Fruit fly (Drosophila melanogaster) whole organism, wandering third instar larva: ENCODE data around the gene CG7600.

ENCODE experiments used
- Abd-B ChIP-seq: fragments of >200 bp; optimal IDR thresholded peaks from 2 replicates; lab custom pipeline; 2017; ENCODE audit warnings: missing biosample characterization, missing genetic modification characterization
- CG9705 ChIP-seq: fragments of 200-800 bp; sonication (Bioruptor generic); optimal IDR thresholded peaks from 2 replicates; lab custom pipeline; 2018; ENCODE audit warnings: missing biosample characterization, mild to moderate bottlenecking, missing genetic modification characterization
- CrebA ChIP-seq: fragments of 200-800 bp; sonication (Bioruptor generic); optimal IDR thresholded peaks from 2 replicates; lab custom pipeline; 2016; ENCODE audit warnings: missing biosample characterization, mild to moderate bottlenecking, missing genetic modification characterization, borderline replicate concordance
- Dfd ChIP-seq: fragments of >200 bp; optimal IDR thresholded peaks from 2 replicates; lab custom pipeline; 2017; ENCODE audit warnings: missing biosample characterization, missing genetic modification characterization
- Dif ChIP-seq: fragments of 200-275, 200-300 bp; sonication (Bioruptor generic); optimal IDR thresholded peaks from 2 replicates; lab custom pipeline; 2018; ENCODE audit warnings: missing biosample characterization, missing genetic modification characterization; ENCODE audit not compliant: partially characterized antibody
- GATAd ChIP-seq: sonication (Bioruptor generic); optimal IDR thresholded peaks from 2 replicates; lab custom pipeline; 2016; ENCODE audit warnings: missing biosample characterization, missing genetic modification characterization
- HLH106 ChIP-seq: fragments of 200-800 bp; optimal IDR thresholded peaks from 3 replicates; lab custom pipeline; 2019; ENCODE audit warnings: missing biosample characterization, mild to moderate bottlenecking, missing genetic modification characterization, moderate library complexity
- Hnf4 ChIP-seq: fragments of 200-800 bp; sonication (Bioruptor generic); optimal IDR thresholded peaks from 2 replicates; lab custom pipeline; 2016; ENCODE audit warnings: missing biosample characterization, mild to moderate bottlenecking, missing genetic modification characterization
- Hr83 ChIP-seq: fragments of 200-300 bp; sonication (Bioruptor generic); optimal IDR thresholded peaks from 2 replicates; lab custom pipeline; 2016; ENCODE audit warnings: missing biosample characterization, mild to moderate bottlenecking, missing genetic modification characterization, moderate library complexity; ENCODE audit not compliant: poor library complexity, severe bottlenecking
- Jra ChIP-seq: sonication (Bioruptor generic); optimal IDR thresholded peaks from 2 replicates; lab custom pipeline; 2016; ENCODE audit warnings: missing biosample characterization, missing genetic modification characterization
- Mio ChIP-seq: sonication (Bioruptor generic); optimal IDR thresholded peaks from 2 replicates; lab custom pipeline; 2016; ENCODE audit warnings: missing biosample characterization, missing genetic modification characterization
- Myc ChIP-seq: fragments of >200 bp; optimal IDR thresholded peaks from 2 replicates; lab custom pipeline; 2017
- N ChIP-seq: fragments of >200 bp; optimal IDR thresholded peaks from 2 replicates; lab custom pipeline; 2018; ENCODE audit warnings: missing biosample characterization, missing external identifiers, missing genetic modification characterization
- OdsH ChIP-seq: fragments of 200-800 bp; sonication (Bioruptor generic); optimal IDR thresholded peaks from 2 replicates; lab custom pipeline; 2016; ENCODE audit warnings: missing biosample characterization, mild to moderate bottlenecking, missing genetic modification characterization
- Rel ChIP-seq, 2 experiments: fragments of 200-800 bp; sonication (Bioruptor generic) in 1 of 2; optimal IDR thresholded peaks; 2 replicates in 1 of 2; 3 replicates in 1 of 2; lab custom pipeline; 2016 to 2019; ENCODE audit warnings: mild to moderate bottlenecking in 2 of 2, missing biosample characterization in 2 of 2, missing genetic modification characterization in 2 of 2, moderate library complexity in 1 of 2
- Sp1 ChIP-seq: fragments of 200-800 bp; sonication (Bioruptor generic); optimal IDR thresholded peaks from 3 replicates; lab custom pipeline; 2019; ENCODE audit warnings: missing biosample characterization, mild to moderate bottlenecking, missing genetic modification characterization, moderate library complexity
- Vsx2 ChIP-seq: fragments of 200-300, 225-300 bp; sonication (Bioruptor generic); optimal IDR thresholded peaks from 2 replicates; lab custom pipeline; 2018; ENCODE audit warnings: missing biosample characterization, missing genetic modification characterization; ENCODE audit not compliant: partially characterized antibody
- br ChIP-seq: fragments of 200-800 bp; sonication (Bioruptor generic); optimal IDR thresholded peaks from 2 replicates; lab custom pipeline; 2016; ENCODE audit warnings: missing biosample characterization, missing genetic modification characterization
- brk ChIP-seq: fragments of 200-800 bp; sonication (Bioruptor generic); optimal IDR thresholded peaks from 2 replicates; lab custom pipeline; 2016; ENCODE audit warnings: missing biosample characterization, mild to moderate bottlenecking, missing genetic modification characterization
- dl ChIP-seq, 2 experiments: fragments of 175-275, 200-275 bp in 1 of 2; fragments of 200-275 bp in 1 of 2; sonication (Bioruptor generic); optimal IDR thresholded peaks; lab custom pipeline; 2018; ENCODE audit warnings: mild to moderate bottlenecking in 2 of 2, missing biosample characterization in 2 of 2, missing genetic modification characterization in 2 of 2, moderate library complexity in 2 of 2; ENCODE audit not compliant: partially characterized antibody in 2 of 2, insufficient read depth in 1 of 2
- dmrt93B ChIP-seq: fragments of 200-800 bp; sonication (Bioruptor generic); optimal IDR thresholded peaks from 2 replicates; lab custom pipeline; 2018; ENCODE audit warnings: missing biosample characterization, mild to moderate bottlenecking, missing genetic modification characterization
- dsf ChIP-seq: sonication (Bioruptor generic); optimal IDR thresholded peaks from 2 replicates; lab custom pipeline; 2016; ENCODE audit warnings: missing biosample characterization, missing genetic modification characterization, borderline replicate concordance
- ey ChIP-seq: fragments of 200-800 bp; sonication (Bioruptor generic); optimal IDR thresholded peaks from 2 replicates; lab custom pipeline; 2016; ENCODE audit warnings: missing biosample characterization, missing genetic modification characterization
- foxo ChIP-seq, 2 experiments: fragments of 200-800 bp; sonication (Bioruptor generic); optimal IDR thresholded peaks; 2 replicates in 1 of 2; 3 replicates in 1 of 2; lab custom pipeline; 2016 to 2017; ENCODE audit warnings: missing biosample characterization in 2 of 2, missing genetic modification characterization in 2 of 2
- fru ChIP-seq: fragments of 200-800 bp; sonication (Bioruptor generic); optimal IDR thresholded peaks from 3 replicates; lab custom pipeline; 2016; ENCODE audit warnings: missing biosample characterization, mild to moderate bottlenecking, missing genetic modification characterization
- h ChIP-seq: fragments of 200-800 bp; sonication (Bioruptor generic); optimal IDR thresholded peaks from 3 replicates; lab custom pipeline; 2016; ENCODE audit warnings: missing biosample characterization, mild to moderate bottlenecking, missing genetic modification characterization
- jim ChIP-seq: fragments of 175-275, 200-325 bp; sonication (Bioruptor generic); optimal IDR thresholded peaks from 2 replicates; lab custom pipeline; 2016; ENCODE audit warnings: missing biosample characterization, mild to moderate bottlenecking, missing genetic modification characterization
- pan ChIP-seq: fragments of >200 bp; optimal IDR thresholded peaks from 2 replicates; lab custom pipeline; 2017
- psq ChIP-seq: fragments of 200-800 bp; sonication (Bioruptor generic); optimal IDR thresholded peaks from 3 replicates; lab custom pipeline; 2017; ENCODE audit warnings: missing biosample characterization, mild to moderate bottlenecking, missing genetic modification characterization, moderate library complexity
- sage ChIP-seq: fragments of 200-800 bp; sonication (Bioruptor generic); optimal IDR thresholded peaks from 2 replicates; lab custom pipeline; 2016; ENCODE audit warnings: missing biosample characterization, mild to moderate bottlenecking, missing genetic modification characterization
- sv ChIP-seq: fragments of 200-800 bp; sonication (Bioruptor generic); optimal IDR thresholded peaks from 3 replicates; lab custom pipeline; 2016; ENCODE audit warnings: missing biosample characterization, missing genetic modification characterization
- tai ChIP-seq: sonication (Bioruptor generic); optimal IDR thresholded peaks from 2 replicates; lab custom pipeline; 2016; ENCODE audit warnings: missing biosample characterization, missing genetic modification characterization
- usp ChIP-seq: fragments of >200 bp; optimal IDR thresholded peaks from 2 replicates; lab custom pipeline; 2017; ENCODE audit warnings: missing biosample characterization, missing genetic modification characterization
- woc ChIP-seq: sonication (Bioruptor generic); optimal IDR thresholded peaks from 2 replicates; lab custom pipeline; 2016; ENCODE audit warnings: missing biosample characterization, mild to moderate bottlenecking, missing genetic modification characterization

The CG7600 gene

DNA sequence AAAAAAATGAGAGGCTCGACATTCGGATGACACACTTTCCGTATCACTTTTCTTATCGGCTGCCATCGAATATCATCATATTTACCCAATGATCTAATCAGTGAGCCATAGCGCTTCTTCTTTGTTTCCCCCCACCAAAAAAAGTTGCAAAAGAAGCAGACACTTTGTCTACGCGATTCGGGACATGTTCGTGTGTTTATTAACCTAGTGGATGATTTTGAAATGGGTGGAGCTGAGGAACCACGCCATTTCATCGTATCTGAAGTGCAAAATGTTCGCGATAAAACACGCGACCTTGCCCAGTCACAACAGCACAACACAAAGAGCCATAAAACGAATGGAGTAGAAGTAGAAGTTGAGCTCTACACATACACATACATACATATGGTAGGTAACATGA lies 31.4 kb downstream of the CG7600 start:
- peak; percentile 56 for TF ChIP-seq h
- TF ChIP-seq br (GFP tag; lab: Kevin White, UChicago) = peak; percentile 65
- TF ChIP-seq sv (GFP tag; lab: Kevin White, UChicago) = no peak
- TF ChIP-seq Rel (GFP tag; optimal IDR thresholded peaks at IDR 0.05; lab: Kevin White, UChicago) = no peak
- TF ChIP-seq Rel (tag; optimal IDR thresholded peaks at IDR 0.05; lab: Kevin White, UChicago) = peak; percentile 39

DNA sequence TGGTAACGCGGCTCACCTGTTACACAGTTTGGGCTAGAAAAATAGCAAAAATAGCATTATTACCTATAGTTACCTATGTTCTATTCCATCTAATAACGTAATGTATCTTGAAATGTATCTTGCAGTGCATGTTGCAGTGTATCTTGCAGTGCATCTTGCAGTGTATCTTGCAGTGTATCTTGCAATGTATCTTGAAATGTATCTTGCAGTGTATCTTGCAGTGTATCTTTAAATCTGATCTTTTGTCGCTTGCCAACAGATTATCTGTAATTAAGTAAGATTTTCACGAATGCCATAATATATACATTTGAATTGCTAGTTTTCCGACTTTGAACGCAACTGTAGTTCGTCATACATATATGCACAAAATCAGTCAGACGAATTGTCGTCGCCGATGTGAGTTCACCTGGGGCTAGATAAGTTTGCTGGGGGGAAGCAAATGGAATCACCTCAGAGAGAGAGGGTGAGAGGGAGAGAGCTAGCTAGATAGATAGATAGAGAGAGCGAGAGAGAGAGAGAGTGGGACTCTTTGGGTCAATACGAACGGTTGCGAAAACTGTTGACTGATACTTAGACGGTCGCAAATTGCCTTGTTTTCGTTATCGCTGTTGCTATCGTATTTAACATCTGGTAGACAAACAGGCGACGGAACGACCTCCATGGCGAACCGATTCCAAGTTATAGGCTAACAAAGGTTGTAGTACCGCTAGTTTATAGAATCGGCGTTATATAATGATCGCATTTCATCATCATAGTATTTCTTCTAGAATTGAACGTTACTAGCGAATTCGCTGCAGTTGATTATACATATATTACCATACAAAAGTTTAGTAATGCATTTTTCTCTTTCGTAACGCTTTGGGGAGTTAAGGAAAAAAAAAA lies 32.1 kb downstream of the CG7600 start:
- peak in 1 of 2 experiments; percentile 10 for TF ChIP-seq foxo (GFP tag; optimal IDR thresholded peaks at IDR 0.05; lab: Kevin White, UChicago)
- peak; percentile 20 for TF ChIP-seq Vsx2 (GFP tag; lab: Kevin White, UChicago)
- TF ChIP-seq Myc (lab: Kevin White, UChicago) = no peak
- TF ChIP-seq woc (GFP tag; lab: Kevin White, UChicago) = no peak
- peak; percentile 33 for TF ChIP-seq Dif
- no peak for TF ChIP-seq N
- TF ChIP-seq brk (GFP tag; lab: Kevin White, UChicago) = no peak
- no peak for TF ChIP-seq sage
- peak in 1 of 2 experiments; percentile 33 for TF ChIP-seq dl (GFP tag; optimal IDR thresholded peaks at IDR 0.05; lab: Kevin White, UChicago; ENCODE audit: insufficient read depth in 1 of 2, partially characterized antibody in 2 of 2)
- TF ChIP-seq sv (GFP tag; lab: Kevin White, UChicago) = no peak
- peak; percentile 39 for TF ChIP-seq br (GFP tag; lab: Kevin White, UChicago)
- TF ChIP-seq CrebA (GFP tag; lab: Kevin White, UChicago) = no peak
- no peak for TF ChIP-seq OdsH (GFP tag; lab: Kevin White, UChicago)
- no peak for TF ChIP-seq jim (GFP tag; lab: Kevin White, UChicago)
- peak; percentile 44 for TF ChIP-seq tai (GFP tag; lab: Kevin White, UChicago)
- TF ChIP-seq Jra (GFP tag; lab: Kevin White, UChicago) = no peak

DNA sequence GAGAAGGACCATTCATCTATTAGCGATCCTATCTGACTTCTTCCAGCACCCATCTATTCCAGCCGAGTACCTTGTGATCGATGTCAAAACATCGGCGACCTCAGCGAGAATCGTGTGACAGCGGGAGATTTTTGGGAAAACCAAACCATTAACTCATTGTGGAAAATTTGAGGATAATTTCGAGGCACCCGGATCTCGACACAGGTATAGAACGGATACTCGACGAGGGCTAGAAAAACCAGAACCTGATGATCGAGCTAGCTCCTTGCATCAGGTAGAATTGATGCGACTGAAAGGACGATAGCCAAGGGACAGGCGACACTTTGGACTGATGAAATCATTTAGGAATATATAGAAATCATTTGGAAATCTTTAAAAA lies 32.7 kb downstream of the CG7600 start:
- no peak for TF ChIP-seq foxo (GFP tag; optimal IDR thresholded peaks at IDR 0.05; lab: Kevin White, UChicago)

DNA sequence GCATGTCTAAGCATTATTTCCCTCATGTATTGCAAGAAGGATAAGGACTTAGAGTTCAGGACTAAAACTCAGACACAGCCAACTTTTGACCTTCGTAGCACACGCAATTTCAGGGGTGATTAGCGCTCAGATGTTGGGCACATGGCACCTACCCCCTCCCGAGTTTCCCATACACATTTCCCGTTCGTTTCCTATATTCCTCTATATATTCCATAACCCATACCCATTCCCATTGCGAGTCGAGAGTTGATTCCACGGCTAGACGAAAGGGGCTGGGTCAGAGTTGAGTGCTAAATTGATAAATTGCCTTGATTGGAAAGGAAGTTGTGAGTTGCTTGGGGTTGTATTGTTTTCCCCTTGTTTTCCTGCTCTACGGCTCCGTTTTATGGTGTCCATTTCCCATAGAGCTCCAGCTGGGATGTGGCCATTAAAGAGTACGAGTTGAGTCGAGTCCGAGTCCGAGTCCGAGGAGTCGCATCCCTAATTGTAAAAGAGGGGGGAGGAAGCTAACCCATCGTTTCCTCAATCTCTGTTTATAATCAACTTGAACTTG lies 33.5 kb downstream of the CG7600 start:
- TF ChIP-seq Abd-B (GFP tag; lab: Kevin White, UChicago) = no peak
- no peak for TF ChIP-seq Sp1 (GFP tag; lab: Kevin White, UChicago)
- TF ChIP-seq Hnf4 (GFP tag; lab: Kevin White, UChicago) = no peak
- TF ChIP-seq Vsx2 (GFP tag; lab: Kevin White, UChicago) = no peak
- no peak for TF ChIP-seq fru
- no peak for TF ChIP-seq Hr83 (GFP tag; lab: Kevin White, UChicago)
- TF ChIP-seq woc (GFP tag; lab: Kevin White, UChicago) = no peak
- TF ChIP-seq Jra (GFP tag; lab: Kevin White, UChicago) = no peak
- no peak for TF ChIP-seq foxo (GFP tag; optimal IDR thresholded peaks at IDR 0.05; lab: Kevin White, UChicago)
- no peak for TF ChIP-seq CG9705 (GFP tag; lab: Kevin White, UChicago)
- no peak for TF ChIP-seq brk (GFP tag; lab: Kevin White, UChicago)
- TF ChIP-seq GATAd (GFP tag; lab: Kevin White, UChicago) = no peak
- TF ChIP-seq jim (GFP tag; lab: Kevin White, UChicago) = no peak

DNA sequence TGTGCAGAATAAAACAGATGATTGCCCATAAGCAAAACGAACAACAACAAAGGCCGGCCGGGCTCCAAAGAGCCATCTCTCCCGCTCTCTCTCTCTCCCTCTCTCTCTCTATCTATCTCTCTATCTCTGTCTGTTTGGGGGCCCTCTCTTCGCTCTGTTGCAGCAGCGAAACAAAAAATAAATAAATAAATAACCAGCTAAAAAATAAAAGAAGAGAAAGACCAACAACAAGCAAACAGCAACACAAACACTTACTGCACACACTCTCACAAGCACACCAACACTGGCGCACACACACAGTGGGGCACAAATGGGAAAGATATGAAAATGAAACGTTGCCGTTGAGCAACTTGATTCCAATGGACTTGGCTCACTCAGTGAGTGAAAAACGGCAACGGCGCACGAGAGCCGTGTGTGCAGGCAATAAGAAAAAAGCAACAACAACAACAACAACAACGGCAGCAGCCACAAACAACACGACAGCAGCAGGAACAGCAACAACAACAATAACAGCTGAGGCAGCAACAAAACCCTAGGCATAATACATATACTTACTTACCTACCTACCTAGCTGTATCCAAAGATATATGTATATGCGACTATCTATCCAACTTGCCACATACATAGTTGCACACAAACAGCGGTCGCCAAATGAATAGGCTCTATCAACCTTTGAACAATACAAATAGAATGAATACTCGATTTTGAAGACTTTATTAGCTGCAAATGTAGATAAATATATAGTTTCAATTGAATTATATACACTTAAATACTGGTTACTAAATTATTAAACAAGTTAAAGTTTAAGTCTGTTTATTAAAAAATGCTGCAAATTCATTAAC lies 35.7 kb downstream of the CG7600 start:
- TF ChIP-seq tai (GFP tag; lab: Kevin White, UChicago) = peak; percentile 33
- peak; percentile 44 to 50 for TF ChIP-seq foxo (GFP tag; optimal IDR thresholded peaks at IDR 0.05; lab: Kevin White, UChicago)
- no peak for TF ChIP-seq pan (lab: Kevin White, UChicago)
- no peak for TF ChIP-seq Myc (lab: Kevin White, UChicago)
- TF ChIP-seq N = no peak
- no peak for TF ChIP-seq Dfd (GFP tag; lab: Kevin White, UChicago)
- TF ChIP-seq Dif = peak; percentile 87
- TF ChIP-seq brk (GFP tag; lab: Kevin White, UChicago) = peak; percentile 83
- no peak for TF ChIP-seq Mio (GFP tag; lab: Kevin White, UChicago)
- TF ChIP-seq Sp1 (GFP tag; lab: Kevin White, UChicago) = peak; percentile 92
- peak; percentile 67 for TF ChIP-seq psq (GFP tag; lab: Kevin White, UChicago)
- no peak for TF ChIP-seq usp
- TF ChIP-seq dsf (GFP tag; lab: Kevin White, UChicago) = no peak
- TF ChIP-seq Rel (GFP tag; optimal IDR thresholded peaks at IDR 0.05; lab: Kevin White, UChicago) = peak; percentile 88
- TF ChIP-seq Rel (tag; optimal IDR thresholded peaks at IDR 0.05; lab: Kevin White, UChicago) = peak; percentile 74
- peak; percentile 45 for TF ChIP-seq HLH106 (tag; lab: Kevin White, UChicago)
- TF ChIP-seq GATAd (GFP tag; lab: Kevin White, UChicago) = no peak
- TF ChIP-seq fru = peak; percentile 89
- peak; percentile 49 for TF ChIP-seq dmrt93B (GFP tag; lab: Kevin White, UChicago)
- no peak for TF ChIP-seq ey (GFP tag; lab: Kevin White, UChicago)
- peak; percentile 66 for TF ChIP-seq Hnf4 (GFP tag; lab: Kevin White, UChicago)
- peak; percentile 51 for TF ChIP-seq Vsx2 (GFP tag; lab: Kevin White, UChicago)
- peak; percentile 12 for TF ChIP-seq jim (GFP tag; lab: Kevin White, UChicago)
